Fruit fly (Drosophila melanogaster) whole organism: ENCODE measurements around the gene CG43658.

Source experiments
- CG8478 ChIP-seq: fragments of >200 bp; optimal IDR thresholded peaks from 2 replicates; lab custom pipeline; 2018; ENCODE audit warnings: inconsistent platforms
- Dll ChIP-seq: fragments of >200 bp; optimal IDR thresholded peaks from 2 replicates; lab custom pipeline; 2017
- EcR ChIP-seq, 2 experiments: fragments of >200 bp; optimal IDR thresholded peaks; 2 replicates each; lab custom pipeline; 2017; ENCODE audit warnings: missing biosample characterization in 2 of 2, missing genetic modification characterization in 2 of 2, missing genetic modification reagents in 2 of 2
- pan ChIP-seq: fragments of >200 bp; optimal IDR thresholded peaks from 2 replicates; lab custom pipeline; 2017
- psq ChIP-seq: fragments of >200 bp; optimal IDR thresholded peaks from 2 replicates; lab custom pipeline; 2017
- usp ChIP-seq: fragments of >200 bp; optimal IDR thresholded peaks from 2 replicates; lab custom pipeline; 2017; ENCODE audit warnings: missing biosample characterization, missing genetic modification characterization, mixed read lengths

The CG43658 gene

dm6 chrX:17581606-17582281, 20.8 kb upstream of the CG43658 start:
- TF ChIP-seq pan (lab: Kevin White, UChicago) (peak; percentile 64), psq (lab: Kevin White, UChicago) (no peak)

DNA sequence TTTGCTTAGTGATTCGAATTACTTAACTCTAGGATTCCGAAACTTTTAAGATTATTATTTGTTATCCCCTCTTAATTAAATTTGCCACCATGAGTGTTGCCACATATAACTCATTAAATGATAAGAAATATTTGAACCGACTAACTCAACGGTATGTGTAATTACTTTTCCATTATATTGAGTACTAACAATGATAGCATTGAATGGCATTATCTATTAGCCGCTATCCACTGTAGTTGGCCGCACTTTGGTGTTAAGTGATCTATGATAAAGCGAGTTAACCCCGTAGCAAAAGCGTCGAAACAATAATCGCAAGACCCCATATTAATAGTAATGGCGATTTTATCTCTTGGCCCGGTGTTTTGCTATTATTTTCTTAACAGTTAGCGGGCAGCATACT, 20.0 kb upstream of the CG43658 start:
- TF ChIP-seq EcR (GFP tag; optimal IDR thresholded peaks at IDR 0.05; lab: Kevin White, UChicago) (no peak), Dll (lab: Kevin White, UChicago) (no peak), CG8478 (no peak), pan (lab: Kevin White, UChicago) (no peak), usp (GFP tag; lab: Kevin White, UChicago) (no peak), psq (lab: Kevin White, UChicago) (no peak)

- TF ChIP-seq pan (lab: Kevin White, UChicago) (no peak), Dll (lab: Kevin White, UChicago) (no peak), psq (lab: Kevin White, UChicago) (no peak), CG8478 (no peak), EcR (GFP tag; optimal IDR thresholded peaks at IDR 0.05; lab: Kevin White, UChicago) (no peak), usp (GFP tag; lab: Kevin White, UChicago) (no peak)
Measured at dm6 chrX:17579782-17580451, 18.9 kb upstream of the CG43658 start, which contains the start of gene CG12991. TSS of gene CG12991 (plus strand) at chrX:17579861.

DNA sequence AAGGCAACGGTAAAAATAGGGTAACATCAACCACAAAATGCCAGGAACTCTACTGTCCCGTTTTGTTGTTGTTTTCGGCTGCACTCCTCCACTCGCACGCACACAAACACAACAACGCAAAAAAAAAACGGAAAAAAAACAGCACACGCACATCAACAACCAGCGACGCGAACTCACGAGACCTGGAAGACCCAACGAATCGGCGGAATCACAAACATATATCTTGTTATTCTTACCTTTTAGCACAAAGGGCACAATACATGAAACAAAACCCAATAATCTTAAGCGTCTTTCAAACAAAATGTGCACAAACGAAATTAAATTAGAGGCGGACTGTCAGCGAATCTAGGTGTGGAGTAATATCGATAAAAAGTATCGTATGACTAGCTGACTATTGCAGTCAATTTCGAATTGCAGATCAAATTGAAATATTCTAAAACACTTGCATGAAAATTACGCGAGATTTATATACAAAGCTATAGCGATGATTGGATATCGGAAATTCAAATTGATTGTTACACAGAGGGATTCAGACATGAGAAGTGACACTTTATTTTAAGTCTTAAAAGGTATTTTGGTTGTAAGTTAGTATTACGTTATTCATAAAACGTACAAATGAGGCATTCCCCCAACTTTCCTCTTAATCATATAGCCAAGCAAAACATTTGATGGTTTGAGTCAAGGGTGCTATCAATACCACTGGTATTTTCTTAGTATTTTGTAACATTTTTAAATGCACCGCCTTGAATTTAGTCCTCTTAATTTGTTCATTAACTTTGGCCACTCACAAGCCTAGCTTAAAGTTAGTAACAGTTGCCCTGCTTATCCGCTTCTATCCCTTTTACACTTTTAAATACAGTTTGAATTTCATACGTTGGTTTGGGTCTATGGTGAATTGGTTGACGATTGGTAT, 18.1 kb upstream of the CG43658 start, which contains the start of gene Ankle2:
Gene Ankle2 (minus strand): TSS at position 361 of the 913 bp plus-strand sequence.
- TF ChIP-seq psq (lab: Kevin White, UChicago) (no peak), EcR (GFP tag; optimal IDR thresholded peaks at IDR 0.05; lab: Kevin White, UChicago) (no peak), CG8478 (no peak), Dll (lab: Kevin White, UChicago) (no peak), usp (GFP tag; lab: Kevin White, UChicago) (no peak), pan (lab: Kevin White, UChicago) (no peak)

dm6 chrX:17578124-17578523, 17.1 kb upstream of the CG43658 start:
- no peak for TF ChIP-seq CG8478
- peak; percentile 89 for TF ChIP-seq pan (lab: Kevin White, UChicago)

dm6 chrX:17577356-17577755, 16.4 kb upstream of the CG43658 start:
- TF ChIP-seq usp (GFP tag; lab: Kevin White, UChicago) (no peak), CG8478 (no peak)

dm6 chrX:17576606-17577005, 15.6 kb upstream of the CG43658 start:
- TF ChIP-seq usp (GFP tag; lab: Kevin White, UChicago) (no peak), psq (lab: Kevin White, UChicago) (no peak), EcR (GFP tag; optimal IDR thresholded peaks at IDR 0.05; lab: Kevin White, UChicago) (no peak), CG8478 (no peak), Dll (lab: Kevin White, UChicago) (no peak), pan (lab: Kevin White, UChicago) (no peak)

- TF ChIP-seq Dll (lab: Kevin White, UChicago) (no peak), pan (lab: Kevin White, UChicago) (no peak), psq (lab: Kevin White, UChicago) (no peak), CG8478 (no peak), usp (GFP tag; lab: Kevin White, UChicago) (no peak), EcR (GFP tag; optimal IDR thresholded peaks at IDR 0.05; lab: Kevin White, UChicago) (no peak)
Measured at dm6 chrX:17575846-17576245, 14.9 kb upstream of the CG43658 start.

dm6 chrX:17570912-17571609, 10.1 kb upstream of the CG43658 start:
- TF ChIP-seq pan (lab: Kevin White, UChicago) (peak; percentile 87), CG8478 (no peak)

- no peak for TF ChIP-seq usp (GFP tag; lab: Kevin White, UChicago)
- TF ChIP-seq Dll (lab: Kevin White, UChicago): no peak
- no peak for TF ChIP-seq psq (lab: Kevin White, UChicago)
- no peak for TF ChIP-seq EcR (GFP tag; optimal IDR thresholded peaks at IDR 0.05; lab: Kevin White, UChicago)
- no peak for TF ChIP-seq pan (lab: Kevin White, UChicago)
- TF ChIP-seq CG8478: no peak
Measured at dm6 chrX:17569128-17569527, 8.1 kb upstream of the CG43658 start, which contains the start of gene ppk23. TSS of gene ppk23 (minus strand) at chrX:17569228.

dm6 chrX:17566128-17566527, 5.1 kb upstream of the CG43658 start:
- no peak for TF ChIP-seq psq (lab: Kevin White, UChicago)
- peak in 1 of 2 experiments; percentile 68 for TF ChIP-seq EcR (GFP tag; optimal IDR thresholded peaks at IDR 0.05; lab: Kevin White, UChicago)
